Fruit fly (Drosophila melanogaster): ENCODE data around the gene RIOK1.
A peak's percentile ranks its signal among the peaks of the same experiment; 100 is the strongest.

The RIOK1 gene

dm6 chr3L:11648410-11648809 lies at the start of gene RIOK1, which contains the start of gene Polr3H (continued):
- TF ChIP-seq CG9817 (tag; optimal IDR thresholded peaks at IDR 0.05) (peak; percentile 54), bigmax (GFP tag; optimal IDR thresholded peaks at IDR 0.05) (peak; percentile 1), sc (optimal IDR thresholded peaks at IDR 0.05) (no peak), sc (GFP tag; optimal IDR thresholded peaks at IDR 0.05) (peak; percentile 21), abd-A (tag; optimal IDR thresholded peaks at IDR 0.05) (no peak), B-H2 (GFP tag; optimal IDR thresholded peaks at IDR 0.05) (no peak), CTCF (GFP tag; optimal IDR thresholded peaks at IDR 0.05) (no peak), CG4404 (GFP tag; IDR thresholded peaks at IDR 0.05) (peak; percentile 24; the same call in 1 of the 2 replicates), chinmo (GFP tag; IDR thresholded peaks at IDR 0.05; ENCODE audit: partially characterized antibody) (no peak), ftz-f1 (GFP tag; optimal IDR thresholded peaks at IDR 0.05) (no peak), ro (GFP tag; IDR thresholded peaks at IDR 0.05) (no peak), Poxn (GFP tag; IDR thresholded peaks at IDR 0.05) (no peak), hb (GFP tag; IDR thresholded peaks at IDR 0.05; ENCODE audit: partially characterized antibody) (no peak), CG10147 (GFP tag; optimal IDR thresholded peaks at IDR 0.05) (no peak), unpg (GFP tag; optimal IDR thresholded peaks at IDR 0.05) (no peak), CG3847 (GFP tag; IDR thresholded peaks at IDR 0.05) (no peak; the same call in 1 of the 2 replicates), klu (GFP tag; IDR thresholded peaks at IDR 0.05) (0 out of 2 replicates have a peak, but pooled peaks have one; percentile 28), salm (tag; optimal IDR thresholded peaks at IDR 0.05) (no peak), CG5245 (GFP tag; optimal IDR thresholded peaks at IDR 0.05) (peak; percentile 47), ato (GFP tag; IDR thresholded peaks at IDR 0.05; ENCODE audit: partially characterized antibody) (no peak), Gug (GFP tag; IDR thresholded peaks at IDR 0.05) (peak; percentile 51; the same call in 3 of the 4 replicates), nom (GFP tag; optimal IDR thresholded peaks at IDR 0.05) (no peak), repo (GFP tag; optimal IDR thresholded peaks at IDR 0.05) (peak; percentile 24), CG16863 (GFP tag; optimal IDR thresholded peaks at IDR 0.05) (peak; percentile 61), HLH3B (GFP tag; IDR thresholded peaks at IDR 0.05) (peak; percentile 49; the same call in 1 of the 2 replicates), peb (GFP tag; IDR thresholded peaks at IDR 0.05) (0 out of 2 replicates have a peak, but pooled peaks have one; percentile 28), CG6175 (GFP tag; IDR thresholded peaks at IDR 0.05) (no peak), Hr39 (optimal IDR thresholded peaks at IDR 0.05) (no peak), cad (GFP tag; optimal IDR thresholded peaks at IDR 0.05) (no peak), CG13424 (tag; optimal IDR thresholded peaks at IDR 0.05) (peak; percentile 69), CG8290 (GFP tag; optimal IDR thresholded peaks at IDR 0.05) (peak; percentile 31), CG8290 (tag; optimal IDR thresholded peaks at IDR 0.05) (no peak), cas (GFP tag; IDR thresholded peaks at IDR 0.05) (0 out of 2 replicates have a peak, but pooled peaks have one; percentile 31), Dek (tag; optimal IDR thresholded peaks at IDR 0.05) (no peak), HmgZ (tag; optimal IDR thresholded peaks at IDR 0.05) (peak; percentile 74), row (GFP tag; IDR thresholded peaks at IDR 0.05) (peak; percentile 88), Dref (GFP tag; IDR thresholded peaks at IDR 0.05) (no peak), CG4617 (GFP tag; optimal IDR thresholded peaks at IDR 0.05; ENCODE audit: borderline replicate concordance) (peak; percentile 68), Deaf1 (tag; optimal IDR thresholded peaks at IDR 0.05) (no peak), tx (GFP tag; optimal IDR thresholded peaks at IDR 0.05) (peak; percentile 75), chn (GFP tag; optimal IDR thresholded peaks at IDR 0.05) (peak; percentile 81), ranshi (GFP tag; IDR thresholded peaks at IDR 0.05) (peak; percentile 40; the same call in 1 of the 2 replicates), phol (tag; optimal IDR thresholded peaks at IDR 0.05) (peak; percentile 96), E2f2 (GFP tag; IDR thresholded peaks at IDR 0.05) (peak; percentile 67), schlank (tag; optimal IDR thresholded peaks at IDR 0.05) (no peak), dm (GFP tag; optimal IDR thresholded peaks at IDR 0.05) (peak; percentile 98), D19B (GFP tag; optimal IDR thresholded peaks at IDR 0.05) (no peak), CG12744 (GFP tag; optimal IDR thresholded peaks at IDR 0.05) (no peak), sna (GFP tag; IDR thresholded peaks at IDR 0.05; ENCODE audit: partially characterized antibody) (no peak), yki (optimal IDR thresholded peaks at IDR 0.05) (no peak), CG32772 (GFP tag; IDR thresholded peaks at IDR 0.05) (peak; percentile 34; the same call in 1 of the 2 replicates), dati (GFP tag; IDR thresholded peaks at IDR 0.05) (no peak), CG3838 (GFP tag; optimal IDR thresholded peaks at IDR 0.05) (peak; percentile 34), CG18764 (GFP tag; optimal IDR thresholded peaks at IDR 0.05) (no peak)
